Fruit fly (Drosophila melanogaster) whole organism, embryonic: ENCODE results near the gene CG15506.

Experiments used
- Abd-B ChIP-seq: fragments of 200-800 bp; sonication (Bioruptor generic); optimal IDR thresholded peaks from 2 replicates; lab custom pipeline; 2018; ENCODE audit warnings: missing biosample characterization, mild to moderate bottlenecking, missing genetic modification characterization, moderate library complexity
- Atf-2 ChIP-seq: fragments of 200-800 bp; sonication (Bioruptor generic); optimal IDR thresholded peaks from 2 replicates; lab custom pipeline; 2016; ENCODE audit warnings: missing biosample characterization, missing genetic modification characterization
- Bdp1 ChIP-seq: fragments of 200-800 bp; sonication (Bioruptor generic); optimal IDR thresholded peaks from 3 replicates; lab custom pipeline; 2016; ENCODE audit warnings: missing biosample characterization, missing genetic modification characterization
- CG10565 ChIP-seq: fragments of 200-800 bp; sonication (Bioruptor generic); optimal IDR thresholded peaks from 3 replicates; lab custom pipeline; 2016; ENCODE audit warnings: missing biosample characterization, mild to moderate bottlenecking, missing genetic modification characterization
- CG10654 ChIP-seq: fragments of 200-800 bp; sonication (Bioruptor generic); optimal IDR thresholded peaks from 2 replicates; lab custom pipeline; 2016; ENCODE audit warnings: missing biosample characterization, missing genetic modification characterization
- CG12299 ChIP-seq: fragments of 200-800 bp; sonication (Bioruptor generic); optimal IDR thresholded peaks from 2 replicates; lab custom pipeline; 2018; ENCODE audit warnings: missing biosample characterization, mild to moderate bottlenecking, missing genetic modification characterization
- CG12659 ChIP-seq: fragments of 200-800 bp; sonication (Bioruptor generic); optimal IDR thresholded peaks from 3 replicates; lab custom pipeline; 2017; ENCODE audit warnings: mild to moderate bottlenecking, missing biosample characterization, missing genetic modification reagents, missing genetic modification characterization
- CG14441 ChIP-seq: fragments of 200-800 bp; sonication (Bioruptor generic); IDR thresholded peaks from 2 replicates; pipeline ENCODE4 v1.3.6; 2022; ENCODE audit warnings: missing biosample characterization, missing genetic modification characterization
- CG14710 ChIP-seq: fragments of 200-800 bp; sonication (Bioruptor generic); optimal IDR thresholded peaks from 3 replicates; lab custom pipeline; 2019; ENCODE audit warnings: missing biosample characterization, mild to moderate bottlenecking, missing genetic modification characterization, moderate library complexity
- CG15011 ChIP-seq: fragments of 200-800 bp; sonication (Bioruptor generic); optimal IDR thresholded peaks from 3 replicates; lab custom pipeline; 2018; ENCODE audit warnings: missing biosample characterization, mild to moderate bottlenecking, missing genetic modification characterization
- CG1529 ChIP-seq: fragments of 200-800 bp; sonication (Bioruptor generic); optimal IDR thresholded peaks from 3 replicates; lab custom pipeline; 2018; ENCODE audit warnings: missing biosample characterization, missing genetic modification characterization
- CG17328 ChIP-seq: fragments of 200-800 bp; sonication (Bioruptor generic); IDR thresholded peaks from 2 replicates; pipeline ENCODE4 v1.3.6; 2022; ENCODE audit warnings: missing biosample characterization, missing genetic modification characterization
- CG17568 ChIP-seq: fragments of 200-800 bp; sonication (Bioruptor generic); optimal IDR thresholded peaks from 2 replicates; lab custom pipeline; 2018; ENCODE audit warnings: missing biosample characterization, mild to moderate bottlenecking, missing genetic modification characterization, moderate library complexity
- CG18262 ChIP-seq: fragments of 200-800 bp; optimal IDR thresholded peaks from 3 replicates; lab custom pipeline; 2019; ENCODE audit warnings: missing biosample characterization, mild to moderate bottlenecking, missing genetic modification characterization, moderate library complexity
- CG18619 ChIP-seq: fragments of 200-800 bp; sonication (Bioruptor generic); optimal IDR thresholded peaks from 3 replicates; lab custom pipeline; 2017; ENCODE audit warnings: missing biosample characterization, mild to moderate bottlenecking, missing genetic modification characterization
- CG2129 ChIP-seq: fragments of 200-800 bp; sonication (Bioruptor generic); IDR thresholded peaks from 2 replicates; pipeline ENCODE4 v1.3.6; 2022; ENCODE audit warnings: missing biosample characterization, missing genetic modification characterization; ENCODE audit not compliant: partially characterized antibody
- CG2875 ChIP-seq: fragments of 200-800 bp; sonication (Bioruptor generic); optimal IDR thresholded peaks from 2 replicates; lab custom pipeline; 2017; ENCODE audit warnings: missing biosample characterization, mild to moderate bottlenecking, missing genetic modification characterization, missing genetic modification reagents
- CG30020 ChIP-seq: fragments of 200-800 bp; optimal IDR thresholded peaks from 2 replicates; lab custom pipeline; 2019; ENCODE audit warnings: missing biosample characterization, mild to moderate bottlenecking, missing genetic modification characterization, moderate library complexity
- CG31388 ChIP-seq: fragments of 200-800 bp; sonication (Bioruptor generic); optimal IDR thresholded peaks from 2 replicates; lab custom pipeline; 2016; ENCODE audit warnings: missing biosample characterization, missing genetic modification characterization
- CG32532 ChIP-seq: fragments of 200-800 bp; sonication (Bioruptor generic); IDR thresholded peaks from 2 replicates; pipeline ENCODE4 v1.3.6; 2022; ENCODE audit warnings: missing biosample characterization, missing genetic modification characterization
- CG34376 ChIP-seq: fragments of 200-800 bp; sonication (Bioruptor generic); optimal IDR thresholded peaks from 2 replicates; lab custom pipeline; 2018; ENCODE audit warnings: missing biosample characterization, mild to moderate bottlenecking, missing genetic modification characterization
- CG4707 ChIP-seq: fragments of 200-800 bp; sonication (Bioruptor generic); optimal IDR thresholded peaks from 2 replicates; lab custom pipeline; 2018; ENCODE audit warnings: missing biosample characterization, mild to moderate bottlenecking, missing genetic modification characterization, moderate library complexity
- CG6854 ChIP-seq: fragments of 200-800 bp; sonication (Bioruptor generic); optimal IDR thresholded peaks from 3 replicates; lab custom pipeline; 2017; ENCODE audit warnings: missing biosample characterization, mild to moderate bottlenecking, missing genetic modification characterization
- CG8478 ChIP-seq: fragments of >200 bp; optimal IDR thresholded peaks from 2 replicates; lab custom pipeline; 2018
- CoRest ChIP-seq: fragments of 200-800 bp; sonication (Bioruptor generic); optimal IDR thresholded peaks from 3 replicates; lab custom pipeline; 2018; ENCODE audit warnings: missing biosample characterization, mild to moderate bottlenecking, missing genetic modification characterization, moderate library complexity
- E2f2 ChIP-seq: fragments of 200-800 bp; sonication (Bioruptor generic); IDR thresholded peaks from 2 replicates; pipeline ENCODE4 v1.3.6; 2022; ENCODE audit warnings: missing biosample characterization, missing genetic modification characterization
- Eip74EF ChIP-seq, 2 experiments: fragments of 200-800 bp in 1 of 2; fragments of >200 bp in 1 of 2; sonication (Bioruptor generic) in 1 of 2; optimal IDR thresholded peaks; 2 replicates each; lab custom pipeline; 2017 to 2019; ENCODE audit warnings: missing biosample characterization in 2 of 2, missing genetic modification characterization in 2 of 2, mild to moderate bottlenecking in 1 of 2, moderate library complexity in 1 of 2
- Ets97D ChIP-seq: fragments of 200-800 bp; sonication (Bioruptor generic); optimal IDR thresholded peaks from 3 replicates; lab custom pipeline; 2016; ENCODE audit warnings: missing biosample characterization, missing genetic modification characterization
- HmgD ChIP-seq: fragments of 200-800 bp; sonication (Bioruptor generic); optimal IDR thresholded peaks from 3 replicates; lab custom pipeline; 2016; ENCODE audit warnings: missing biosample characterization, missing genetic modification characterization
- Hsf ChIP-seq: fragments of 200-800 bp; sonication (Bioruptor generic); optimal IDR thresholded peaks from 3 replicates; lab custom pipeline; 2016; ENCODE audit warnings: missing biosample characterization, missing genetic modification characterization
- Mes4 ChIP-seq: fragments of 200-800 bp; sonication (Bioruptor generic); optimal IDR thresholded peaks from 2 replicates; lab custom pipeline; 2016; ENCODE audit warnings: missing biosample characterization, missing genetic modification characterization
- NC2α ChIP-seq: fragments of 200-800 bp; sonication (Bioruptor generic); optimal IDR thresholded peaks from 2 replicates; lab custom pipeline; 2016; ENCODE audit warnings: missing biosample characterization, missing genetic modification characterization
- Rx ChIP-seq: fragments of 200-800 bp; sonication (Bioruptor generic); IDR thresholded peaks from 2 replicates; pipeline ENCODE4 v1.3.6; 2022; ENCODE audit warnings: missing biosample characterization, missing genetic modification characterization
- Side ChIP-seq: fragments of 200-800 bp; sonication (Bioruptor generic); optimal IDR thresholded peaks from 2 replicates; lab custom pipeline; 2016; ENCODE audit warnings: missing biosample characterization, missing genetic modification characterization
- TFAM ChIP-seq: fragments of 200-800 bp; sonication (Bioruptor generic); optimal IDR thresholded peaks from 2 replicates; lab custom pipeline; 2017; ENCODE audit warnings: missing biosample characterization, missing genetic modification characterization, inconsistent platforms
- Trl ChIP-seq, 3 experiments: fragments of >200 bp in 2 of 3; fragments of 200-800 bp in 1 of 3; sonication (Bioruptor generic) in 1 of 3; optimal IDR thresholded peaks; 2 replicates in 1 of 3; 3 replicates in 2 of 3; lab custom pipeline; 2016 to 2017; ENCODE audit warnings: missing biosample characterization in 1 of 3, missing genetic modification characterization in 1 of 3
- bcd ChIP-seq: fragments of 200-800 bp; sonication (Bioruptor generic); optimal IDR thresholded peaks from 2 replicates; lab custom pipeline; 2017; ENCODE audit warnings: missing biosample characterization, mild to moderate bottlenecking, missing genetic modification characterization
- bowl ChIP-seq: fragments of 200-800 bp; sonication (Bioruptor generic); IDR thresholded peaks from 2 replicates; pipeline ENCODE4 v1.3.6; 2022; ENCODE audit warnings: missing biosample characterization, missing genetic modification characterization
- bsh ChIP-seq, 2 experiments: fragments of 200-800 bp; sonication (Bioruptor generic); optimal IDR thresholded peaks; 2 replicates each; lab custom pipeline; 2017 to 2018; ENCODE audit warnings: mild to moderate bottlenecking in 2 of 2, missing biosample characterization in 2 of 2, missing genetic modification characterization in 2 of 2, moderate library complexity in 1 of 2
- ind ChIP-seq: fragments of 200-800 bp; sonication (Bioruptor generic); optimal IDR thresholded peaks from 3 replicates; lab custom pipeline; 2016; ENCODE audit warnings: missing biosample characterization, missing genetic modification characterization
- kah ChIP-seq: fragments of 200-800 bp; sonication (Bioruptor generic); optimal IDR thresholded peaks from 2 replicates; lab custom pipeline; 2018; ENCODE audit warnings: missing biosample characterization, mild to moderate bottlenecking, missing genetic modification characterization
- ken ChIP-seq: fragments of 200-800 bp; sonication (Bioruptor generic); IDR thresholded peaks from 3 replicates; pipeline ENCODE4 v1.3.6; 2022; ENCODE audit warnings: missing biosample characterization, missing genetic modification characterization
- lilli ChIP-seq: fragments of 200-800 bp; sonication (Bioruptor generic); optimal IDR thresholded peaks from 3 replicates; lab custom pipeline; 2016; ENCODE audit warnings: missing biosample characterization, missing genetic modification characterization
- lmd ChIP-seq: fragments of 200-800 bp; sonication (Bioruptor generic); IDR thresholded peaks from 2 replicates; pipeline ENCODE4 v1.3.6; 2022; ENCODE audit warnings: missing biosample characterization, missing genetic modification characterization
- pnt ChIP-seq: fragments of 200-800 bp; sonication (Bioruptor generic); optimal IDR thresholded peaks from 3 replicates; lab custom pipeline; 2016; ENCODE audit warnings: missing biosample characterization, missing genetic modification characterization
- psq ChIP-seq: fragments of 200-800 bp; sonication (Bioruptor generic); optimal IDR thresholded peaks from 2 replicates; lab custom pipeline; 2017; ENCODE audit warnings: missing biosample characterization, missing genetic modification characterization
- schlank ChIP-seq: fragments of 200-800 bp; sonication (Bioruptor generic); optimal IDR thresholded peaks from 2 replicates; lab custom pipeline; 2018; ENCODE audit warnings: missing biosample characterization, mild to moderate bottlenecking, missing genetic modification characterization
- sim ChIP-seq: fragments of 200-800 bp; sonication (Bioruptor generic); IDR thresholded peaks from 2 replicates; pipeline ENCODE4 v1.3.6; 2022; ENCODE audit warnings: missing biosample characterization, missing genetic modification characterization
- tap ChIP-seq: fragments of 200-800 bp; optimal IDR thresholded peaks from 3 replicates; lab custom pipeline; 2019; ENCODE audit warnings: missing biosample characterization, mild to moderate bottlenecking, missing genetic modification characterization, moderate library complexity
- unc-4 ChIP-seq: fragments of 200-800 bp; sonication (Bioruptor generic); IDR thresholded peaks from 2 replicates; pipeline ENCODE4 v1.3.6; 2022; ENCODE audit warnings: missing biosample characterization, missing genetic modification characterization; ENCODE audit not compliant: partially characterized antibody
- zen2 ChIP-seq: fragments of 200-800 bp; sonication (Bioruptor generic); IDR thresholded peaks from 3 replicates; pipeline ENCODE4 v1.3.6; 2022; ENCODE audit warnings: missing biosample characterization, missing genetic modification characterization; ENCODE audit not compliant: partially characterized antibody

Gene CG15506

dm6 chr3R:29736678-29737093 lies 18.2 kb downstream of the CG15506 start, which contains the start of the genes CG7601 and CIA30 (continued):
- TF ChIP-seq pnt (GFP tag; lab: Kevin White, UChicago) (peak; percentile 99), CG8478 (lab: Kevin White, UChicago) (no peak), bowl (GFP tag; lab: Robert Waterston, UW) (peak; percentile 100), Bdp1 (GFP tag; lab: Kevin White, UChicago) (peak; percentile 93), tap (tag; lab: Kevin White, UChicago) (peak; percentile 97), Trl (optimal IDR thresholded peaks at IDR 0.05; lab: Kevin White, UChicago) (no peak), Trl (GFP tag; optimal IDR thresholded peaks at IDR 0.05; lab: Kevin White, UChicago) (peak; percentile 99), CG12659 (GFP tag; lab: Kevin White, UChicago) (peak; percentile 98), CoRest (tag; lab: Kevin White, UChicago) (peak; percentile 98), CG15011 (GFP tag; lab: Kevin White, UChicago) (peak; percentile 94), CG31388 (GFP tag; lab: Kevin White, UChicago) (peak; percentile 98), Ets97D (GFP tag; lab: Kevin White, UChicago) (peak; percentile 97), CG17568 (GFP tag; lab: Kevin White, UChicago) (no peak), CG2129 (GFP tag; lab: Robert Waterston, UW) (no peak), CG1529 (GFP tag; lab: Kevin White, UChicago) (peak; percentile 92), CG17328 (GFP tag; lab: Robert Waterston, UW) (peak; percentile 99), schlank (peak; percentile 97), CG2875 (peak; percentile 92), CG32532 (GFP tag; lab: Robert Waterston, UW) (peak; percentile 100), psq (GFP tag; lab: Kevin White, UChicago) (peak; percentile 91), Mes4 (peak; percentile 96), HmgD (GFP tag; lab: Kevin White, UChicago) (peak; percentile 97), Eip74EF (GFP tag; optimal IDR thresholded peaks at IDR 0.05; lab: Kevin White, UChicago) (peak in 1 of 2 experiments; percentile 93), CG14710 (tag; lab: Kevin White, UChicago) (peak; percentile 96), zen2 (GFP tag; lab: Robert Waterston, UW) (no peak), kah (GFP tag; lab: Kevin White, UChicago) (peak; percentile 92), CG12299 (tag; lab: Kevin White, UChicago) (peak; percentile 96), unc-4 (GFP tag; lab: Robert Waterston, UW) (peak; percentile 35; the same call in 1 of the 2 replicates), Abd-B (GFP tag; lab: Kevin White, UChicago) (peak; percentile 100), CG18262 (tag; lab: Kevin White, UChicago) (peak; percentile 97), lmd (GFP tag; lab: Robert Waterston, UW) (peak; percentile 100), Atf-2 (GFP tag; lab: Kevin White, UChicago) (peak; percentile 98), Rx (peak; percentile 100), bsh (GFP tag; optimal IDR thresholded peaks at IDR 0.05; lab: Kevin White, UChicago) (peak; percentile 91 to 96), CG14441 (GFP tag; lab: Robert Waterston, UW) (peak; percentile 100), bcd (peak; percentile 99), CG34376 (GFP tag; lab: Kevin White, UChicago) (peak; percentile 98), CG4707 (peak; percentile 84), CG10565 (peak; percentile 96), ken (GFP tag; lab: Robert Waterston, UW) (peak; percentile 100)
- TF ChIP-seq, all 482 proteins: peak for 435

dm6 chr3R:29737891-29738290 lies 19.4 kb downstream of the CG15506 start, which contains the start of gene Gnpnat:
Gene Gnpnat (plus strand): TSS chr3R:29738275.
- TF ChIP-seq CG10654 (GFP tag; lab: Kevin White, UChicago): peak; percentile 27
- TF ChIP-seq sim: no peak
- TF ChIP-seq ind (GFP tag; lab: Kevin White, UChicago): peak; percentile 57
- TF ChIP-seq CG6854 (GFP tag; lab: Kevin White, UChicago): peak; percentile 29
- no peak for TF ChIP-seq TFAM (GFP tag; lab: Kevin White, UChicago)
- peak; percentile 39 for TF ChIP-seq lilli
- no peak for TF ChIP-seq E2f2 (GFP tag; lab: Robert Waterston, UW)
- no peak for TF ChIP-seq CG18619
- no peak for TF ChIP-seq CG30020 (tag; lab: Kevin White, UChicago)
- TF ChIP-seq Side (GFP tag; lab: Kevin White, UChicago): no peak
- no peak for TF ChIP-seq Hsf (GFP tag; lab: Kevin White, UChicago)
- TF ChIP-seq NC2α (GFP tag; lab: Kevin White, UChicago): no peak
- peak; percentile 43 for TF ChIP-seq psq (GFP tag; lab: Kevin White, UChicago)
